Fruit fly (Drosophila melanogaster) whole organism, prepupa: ENCODE data around the gene CG5790.

Experiments
- Blimp-1 ChIP-seq: fragments of 200-800 bp; sonication (Bioruptor generic); optimal IDR thresholded peaks from 3 replicates; lab custom pipeline; 2017; ENCODE audit warnings: missing biosample characterization, missing genetic modification characterization, mild to moderate bottlenecking, moderate library complexity, missing genetic modification reagents
- CG10631 ChIP-seq: fragments of 200-800 bp; sonication (Bioruptor generic); optimal IDR thresholded peaks from 2 replicates; lab custom pipeline; 2016; ENCODE audit warnings: missing biosample characterization, missing genetic modification characterization
- CG11294 ChIP-seq: fragments of 200-800 bp; sonication (Bioruptor generic); IDR thresholded peaks from 2 replicates; pipeline ENCODE4 v1.3.6; 2022; ENCODE audit warnings: missing biosample characterization, missing genetic modification characterization
- CG11762 ChIP-seq: fragments of 200-800 bp; sonication (Bioruptor generic); optimal IDR thresholded peaks from 3 replicates; lab custom pipeline; 2016; ENCODE audit warnings: missing biosample characterization, missing genetic modification characterization; ENCODE audit not compliant: insufficient read depth
- CG15336 ChIP-seq: fragments of 200-800 bp; sonication (Bioruptor generic); IDR thresholded peaks from 2 replicates; pipeline ENCODE4 v1.3.6; 2022; ENCODE audit warnings: missing biosample characterization, missing genetic modification characterization
- CG1621 ChIP-seq: fragments of 200-800 bp; sonication (Bioruptor generic); optimal IDR thresholded peaks from 3 replicates; lab custom pipeline; 2018; ENCODE audit warnings: missing biosample characterization, mild to moderate bottlenecking, missing genetic modification characterization
- CG16779 ChIP-seq: fragments of 200-800 bp; sonication (Bioruptor generic); optimal IDR thresholded peaks from 3 replicates; lab custom pipeline; 2017; ENCODE audit warnings: missing biosample characterization, mild to moderate bottlenecking, missing genetic modification characterization
- CG3032 ChIP-seq: fragments of 200-800 bp; optimal IDR thresholded peaks from 2 replicates; lab custom pipeline; 2019; ENCODE audit warnings: missing biosample characterization, mild to moderate bottlenecking, missing genetic modification characterization, moderate library complexity
- CG31627 ChIP-seq: fragments of 200-800 bp; sonication (Bioruptor generic); optimal IDR thresholded peaks from 3 replicates; lab custom pipeline; 2016; ENCODE audit warnings: missing biosample characterization, missing genetic modification characterization
- CG32006 ChIP-seq: fragments of 200-800 bp; sonication (Bioruptor generic); optimal IDR thresholded peaks from 3 replicates; lab custom pipeline; 2017; ENCODE audit warnings: missing biosample characterization, mild to moderate bottlenecking, missing genetic modification characterization
- CG3919 ChIP-seq: fragments of 200-800 bp; sonication (Bioruptor generic); optimal IDR thresholded peaks from 3 replicates; lab custom pipeline; 2016; ENCODE audit warnings: missing biosample characterization, missing genetic modification characterization
- CG4318 ChIP-seq: fragments of 200-800 bp; sonication (Bioruptor generic); optimal IDR thresholded peaks from 3 replicates; lab custom pipeline; 2017; ENCODE audit warnings: missing biosample characterization, mild to moderate bottlenecking, missing genetic modification characterization
- CG6163 ChIP-seq: fragments of 200-800 bp; sonication (Bioruptor generic); IDR thresholded peaks from 3 replicates; pipeline ENCODE4 v1.3.6; 2022; ENCODE audit warnings: missing biosample characterization, missing genetic modification characterization
- CG6276 ChIP-seq: fragments of 200-800 bp; sonication (Bioruptor generic); optimal IDR thresholded peaks from 2 replicates; lab custom pipeline; 2017; ENCODE audit warnings: missing biosample characterization, mild to moderate bottlenecking, missing genetic modification characterization
- CG6854 ChIP-seq: fragments of 200-800 bp; sonication (Bioruptor generic); optimal IDR thresholded peaks from 2 replicates; lab custom pipeline; 2017; ENCODE audit warnings: missing biosample characterization, mild to moderate bottlenecking, missing genetic modification characterization
- CG7368 ChIP-seq: fragments of 200-800 bp; sonication (Bioruptor generic); optimal IDR thresholded peaks from 3 replicates; lab custom pipeline; 2016; ENCODE audit warnings: missing biosample characterization, missing genetic modification characterization
- CG8119 ChIP-seq: fragments of 200-800 bp; sonication (Bioruptor generic); IDR thresholded peaks from 3 replicates; pipeline ENCODE4 v1.3.6; 2022; ENCODE audit warnings: missing biosample characterization, missing genetic modification characterization
- CG8319 ChIP-seq: fragments of 200-800 bp; sonication (Bioruptor generic); optimal IDR thresholded peaks from 3 replicates; lab custom pipeline; 2016; ENCODE audit warnings: missing biosample characterization, missing genetic modification characterization
- Eip75B ChIP-seq: fragments of 200-800 bp; sonication (Bioruptor generic); optimal IDR thresholded peaks from 3 replicates; lab custom pipeline; 2016; ENCODE audit warnings: missing biosample characterization, missing genetic modification characterization
- Eip78C ChIP-seq: fragments of 200-800 bp; sonication (Bioruptor generic); peaks from one replicate; lab custom pipeline; 2016; ENCODE audit warnings: missing biosample characterization, missing genetic modification characterization
- Eip93F ChIP-seq: fragments of 200-800 bp; sonication (Bioruptor generic); optimal IDR thresholded peaks from 2 replicates; lab custom pipeline; 2016; ENCODE audit warnings: missing biosample characterization, mild to moderate bottlenecking, missing genetic modification characterization
- Ets21C ChIP-seq: fragments of 200-800 bp; sonication (Bioruptor generic); optimal IDR thresholded peaks from 3 replicates; lab custom pipeline; 2016; ENCODE audit warnings: missing biosample characterization, missing genetic modification characterization
- Ets96B ChIP-seq: fragments of 200-800 bp; optimal IDR thresholded peaks from 2 replicates; lab custom pipeline; 2019; ENCODE audit warnings: missing biosample characterization, mild to moderate bottlenecking, missing genetic modification characterization, moderate library complexity
- Hr38 ChIP-seq: sonication (Bioruptor generic); optimal IDR thresholded peaks from 2 replicates; lab custom pipeline; 2016; ENCODE audit warnings: missing biosample characterization, missing genetic modification characterization
- Hr39 ChIP-seq: fragments of 200-800 bp; sonication (Bioruptor generic); optimal IDR thresholded peaks from 2 replicates; lab custom pipeline; 2016; ENCODE audit warnings: missing biosample characterization, missing genetic modification characterization
- Hr4 ChIP-seq: fragments of 200-800 bp; sonication (Bioruptor generic); optimal IDR thresholded peaks from 3 replicates; lab custom pipeline; 2016; ENCODE audit warnings: missing biosample characterization, missing genetic modification characterization
- Lpt ChIP-seq: fragments of 200-800 bp; sonication (Bioruptor generic); optimal IDR thresholded peaks from 3 replicates; lab custom pipeline; 2016; ENCODE audit warnings: missing biosample characterization, missing genetic modification characterization
- Met ChIP-seq: fragments of 200-800 bp; sonication (Bioruptor generic); optimal IDR thresholded peaks from 3 replicates; lab custom pipeline; 2016; ENCODE audit warnings: missing biosample characterization, missing genetic modification characterization
- OdsH ChIP-seq: fragments of 200-800 bp; sonication (Bioruptor generic); optimal IDR thresholded peaks from 3 replicates; lab custom pipeline; 2016; ENCODE audit warnings: missing biosample characterization, missing genetic modification characterization
- Smox ChIP-seq: fragments of 200-800 bp; sonication (Bioruptor generic); optimal IDR thresholded peaks from 3 replicates; lab custom pipeline; 2016; ENCODE audit warnings: missing biosample characterization, missing genetic modification characterization
- Sox14 ChIP-seq: fragments of 200-800 bp; sonication (Bioruptor generic); optimal IDR thresholded peaks from 3 replicates; lab custom pipeline; 2016; ENCODE audit warnings: missing biosample characterization, missing genetic modification characterization
- Sox15 ChIP-seq: fragments of 200-800 bp; sonication (Bioruptor generic); optimal IDR thresholded peaks from 3 replicates; lab custom pipeline; 2016; ENCODE audit warnings: missing biosample characterization, missing genetic modification characterization
- achi ChIP-seq: fragments of 200-800 bp; sonication (Bioruptor generic); optimal IDR thresholded peaks from 3 replicates; lab custom pipeline; 2016; ENCODE audit warnings: missing biosample characterization, missing genetic modification characterization
- acj6 ChIP-seq: fragments of 200-800 bp; sonication (Bioruptor generic); optimal IDR thresholded peaks from 3 replicates; lab custom pipeline; 2016; ENCODE audit warnings: missing biosample characterization, missing genetic modification characterization
- cyc ChIP-seq: fragments of 200-800 bp; sonication (Bioruptor generic); optimal IDR thresholded peaks from 3 replicates; lab custom pipeline; 2016; ENCODE audit warnings: missing biosample characterization, missing genetic modification characterization
- dac ChIP-seq: fragments of 200-800 bp; sonication (Bioruptor generic); optimal IDR thresholded peaks from 2 replicates; lab custom pipeline; 2017; ENCODE audit warnings: missing biosample characterization, mild to moderate bottlenecking, missing genetic modification characterization
- dsx ChIP-seq: fragments of 200-800 bp; optimal IDR thresholded peaks from 3 replicates; lab custom pipeline; 2019; ENCODE audit warnings: missing biosample characterization, mild to moderate bottlenecking, missing genetic modification characterization, moderate library complexity; ENCODE audit not compliant: poor library complexity, severe bottlenecking
- eg ChIP-seq: fragments of 200-800 bp; sonication (Bioruptor generic); IDR thresholded peaks from 3 replicates; pipeline ENCODE4 v1.3.6; 2022; ENCODE audit warnings: missing biosample characterization, missing genetic modification characterization
- esn ChIP-seq: fragments of 200-800 bp; sonication (Bioruptor generic); optimal IDR thresholded peaks from 2 replicates; lab custom pipeline; 2016; ENCODE audit warnings: missing biosample characterization, mild to moderate bottlenecking, missing genetic modification characterization, moderate library complexity
- fd59A ChIP-seq: fragments of 200-800 bp; sonication (Bioruptor generic); optimal IDR thresholded peaks from 2 replicates; lab custom pipeline; 2017; ENCODE audit warnings: missing biosample characterization, mild to moderate bottlenecking, missing genetic modification characterization, missing genetic modification reagents
- fd85E ChIP-seq: fragments of 200-800 bp; sonication (Bioruptor generic); optimal IDR thresholded peaks from 3 replicates; lab custom pipeline; 2016; ENCODE audit warnings: missing biosample characterization, missing genetic modification characterization
- fkh ChIP-seq: fragments of 200-800 bp; sonication (Bioruptor generic); optimal IDR thresholded peaks from 3 replicates; lab custom pipeline; 2017; ENCODE audit warnings: missing biosample characterization, mild to moderate bottlenecking, missing genetic modification characterization, moderate library complexity
- lz ChIP-seq: fragments of 200-800 bp; sonication (Bioruptor generic); optimal IDR thresholded peaks from 3 replicates; lab custom pipeline; 2016; ENCODE audit warnings: missing biosample characterization, missing genetic modification characterization
- net ChIP-seq: fragments of 200-800 bp; sonication (Bioruptor generic); optimal IDR thresholded peaks from 3 replicates; lab custom pipeline; 2016; ENCODE audit warnings: missing biosample characterization, missing genetic modification characterization
- salr ChIP-seq, 2 experiments: fragments of 200-800 bp; sonication (Bioruptor generic); optimal IDR thresholded peaks; 3 replicates each; lab custom pipeline; 2016 to 2018; ENCODE audit warnings: missing biosample characterization in 2 of 2, missing genetic modification characterization in 2 of 2, mild to moderate bottlenecking in 1 of 2
- spab ChIP-seq: fragments of 200-800 bp; sonication (Bioruptor generic); optimal IDR thresholded peaks from 2 replicates; lab custom pipeline; 2017; ENCODE audit warnings: missing biosample characterization, mild to moderate bottlenecking, missing genetic modification characterization, missing genetic modification reagents
- ss ChIP-seq, 2 experiments: fragments of 200-800 bp; sonication (Bioruptor generic); optimal IDR thresholded peaks; 2 replicates in 1 of 2; 3 replicates in 1 of 2; lab custom pipeline; 2017 to 2018; ENCODE audit warnings: mild to moderate bottlenecking in 2 of 2, missing biosample characterization in 2 of 2, missing genetic modification characterization in 2 of 2, moderate library complexity in 1 of 2
- svp ChIP-seq: fragments of 200-800 bp; sonication (Bioruptor generic); peaks from one replicate; lab custom pipeline; 2016; ENCODE audit warnings: missing biosample characterization, missing genetic modification characterization
- topi ChIP-seq: fragments of 200-800 bp; sonication (Bioruptor generic); optimal IDR thresholded peaks from 3 replicates; lab custom pipeline; 2016; ENCODE audit warnings: missing biosample characterization, missing genetic modification characterization
- vri ChIP-seq: fragments of 200-800 bp; sonication (Bioruptor generic); optimal IDR thresholded peaks from 3 replicates; lab custom pipeline; 2016; ENCODE audit warnings: missing biosample characterization, mild to moderate bottlenecking, missing genetic modification characterization

The CG5790 gene

dm6 chr2L:18340921-18341320 is 46.3 kb downstream of the CG5790 start (continued):
- TF ChIP-seq topi (GFP tag; lab: Kevin White, UChicago): peak; percentile 11
- peak; percentile 71 for TF ChIP-seq net (GFP tag; lab: Kevin White, UChicago)
- peak; percentile 63 for TF ChIP-seq achi (GFP tag; lab: Kevin White, UChicago)
- peak; percentile 36 for TF ChIP-seq fd85E (GFP tag; lab: Kevin White, UChicago)
- TF ChIP-seq Eip93F (GFP tag; lab: Kevin White, UChicago): no peak
- TF ChIP-seq CG6276: peak; percentile 82
- peak; percentile 93 for TF ChIP-seq Hr4 (GFP tag; lab: Kevin White, UChicago)
- TF ChIP-seq cyc: peak; percentile 31

DNA sequence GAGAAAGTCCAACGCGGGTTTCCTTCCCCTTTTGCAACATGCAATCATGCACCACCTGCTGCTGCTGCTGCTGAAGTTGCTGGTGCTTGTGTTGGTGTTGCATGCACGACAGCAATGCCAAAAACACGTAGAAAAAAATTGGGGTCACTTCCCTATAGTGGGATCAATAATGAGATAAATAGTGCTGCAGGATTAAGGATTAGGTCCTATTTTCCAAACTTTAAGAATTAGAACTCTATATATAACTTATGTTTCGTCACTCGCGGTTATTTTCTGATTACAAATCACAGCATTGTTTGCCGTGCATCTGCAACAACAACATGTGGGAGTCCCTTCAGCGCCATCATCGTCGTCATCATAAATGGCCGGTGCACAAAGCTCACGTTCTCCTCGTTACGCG is 49.7 kb downstream of the CG5790 start:
- TF ChIP-seq achi (GFP tag; lab: Kevin White, UChicago) (peak; percentile 61), CG15336 (peak; percentile 71), salr (GFP tag; optimal IDR thresholded peaks at IDR 0.05; lab: Kevin White, UChicago) (peak; percentile 40 to 63), fkh (GFP tag; lab: Kevin White, UChicago) (no peak), Hr39 (GFP tag; lab: Kevin White, UChicago) (peak; percentile 21), Ets21C (no peak), CG8119 (GFP tag; lab: Robert Waterston, UW) (peak; percentile 79), svp (GFP tag; lab: Kevin White, UChicago) (peak; percentile 47), CG1621 (peak; percentile 44), Met (GFP tag; lab: Kevin White, UChicago) (peak; percentile 42), CG11294 (GFP tag; lab: Robert Waterston, UW) (no peak), CG6854 (GFP tag; lab: Kevin White, UChicago) (no peak), CG7368 (GFP tag; lab: Kevin White, UChicago) (peak; percentile 45), Smox (GFP tag; lab: Kevin White, UChicago) (peak; percentile 8), Eip75B (GFP tag; lab: Kevin White, UChicago) (peak; percentile 38), Eip78C (GFP tag; lab: Kevin White, UChicago) (peak; percentile 77), CG3919 (GFP tag; lab: Kevin White, UChicago) (peak; percentile 69), Sox14 (GFP tag; lab: Kevin White, UChicago) (peak; percentile 60), CG6163 (GFP tag; lab: Robert Waterston, UW) (peak; percentile 80), CG16779 (no peak), CG4318 (GFP tag; lab: Kevin White, UChicago) (peak; percentile 44), CG8319 (GFP tag; lab: Kevin White, UChicago) (peak; percentile 14), esn (GFP tag; lab: Kevin White, UChicago) (peak; percentile 27), CG10631 (GFP tag; lab: Kevin White, UChicago) (peak; percentile 55), dsx (GFP tag; lab: Kevin White, UChicago) (peak; percentile 41), dac (GFP tag; lab: Kevin White, UChicago) (peak; percentile 34), fd85E (GFP tag; lab: Kevin White, UChicago) (no peak), Blimp-1 (GFP tag; lab: Kevin White, UChicago) (no peak), CG32006 (peak; percentile 79), vri (GFP tag; lab: Kevin White, UChicago) (no peak), ss (GFP tag; optimal IDR thresholded peaks at IDR 0.05; lab: Kevin White, UChicago) (peak; percentile 35 to 62), acj6 (GFP tag; lab: Kevin White, UChicago) (peak; percentile 56), Lpt (GFP tag; lab: Kevin White, UChicago) (peak; percentile 40), Hr38 (GFP tag; lab: Kevin White, UChicago) (no peak), cyc (peak; percentile 0), Ets96B (tag; lab: Kevin White, UChicago) (peak; percentile 60), eg (GFP tag; lab: Robert Waterston, UW) (peak; percentile 67; the same call in 2 of the 3 replicates), CG11762 (GFP tag; lab: Kevin White, UChicago) (peak; percentile 15), CG31627 (GFP tag; lab: Kevin White, UChicago) (no peak), spab (GFP tag; lab: Kevin White, UChicago) (peak; percentile 33), CG3032 (tag; lab: Kevin White, UChicago) (peak; percentile 52), Sox15 (GFP tag; lab: Kevin White, UChicago) (no peak), fd59A (peak; percentile 26), lz (peak; percentile 32), OdsH (GFP tag; lab: Kevin White, UChicago) (peak; percentile 61)
